Worm (Caenorhabditis elegans) whole organism, dauer: ENCODE results near the gene pcn-1.

Source experiments
- unc-62 ChIP-seq: sonication (generic microtip); optimal IDR thresholded peaks from 2 replicates; lab custom pipeline; 2017; ENCODE audit warnings: missing biosample characterization, missing genetic modification reagents, missing genetic modification characterization

Gene pcn-1

ce11 chrIV:4027106-4027888, 22.0 kb downstream of the pcn-1 start:
- TF ChIP-seq unc-62: no peak

- TF ChIP-seq unc-62: no peak
Measured at ce11 chrIV:4025923-4026322, 23.3 kb downstream of the pcn-1 start.

ce11 chrIV:4024159-4025004, 24.9 kb downstream of the pcn-1 start:
- no peak for TF ChIP-seq unc-62

- no peak for TF ChIP-seq unc-62
Measured at ce11 chrIV:4021847-4022780, 27.1 kb downstream of the pcn-1 start.

- TF ChIP-seq unc-62: no peak
Measured at ce11 chrIV:4019836-4020235, 29.4 kb downstream of the pcn-1 start.

- no peak for TF ChIP-seq unc-62
Measured at ce11 chrIV:4018692-4019387, 30.4 kb downstream of the pcn-1 start.

ce11 chrIV:4016723-4017122, 32.5 kb downstream of the pcn-1 start:
- no peak for TF ChIP-seq unc-62

- TF ChIP-seq unc-62: no peak
Measured at ce11 chrIV:4015660-4016059, 33.6 kb downstream of the pcn-1 start.

ce11 chrIV:4014341-4014826, 34.9 kb downstream of the pcn-1 start:
- no peak for TF ChIP-seq unc-62

ce11 chrIV:4013621-4014020, 35.6 kb downstream of the pcn-1 start:
- no peak for TF ChIP-seq unc-62

ce11 chrIV:4009923-4010322, 39.3 kb downstream of the pcn-1 start:
- TF ChIP-seq unc-62: no peak

ce11 chrIV:4008440-4008839, 40.8 kb downstream of the pcn-1 start:
- TF ChIP-seq unc-62: no peak

- TF ChIP-seq unc-62: no peak
Measured at ce11 chrIV:4007697-4008096, 41.6 kb downstream of the pcn-1 start, which contains the start of gene W02C12.2. TSS of gene W02C12.2 (minus strand) at chrIV:4007973.

ce11 chrIV:4005166-4005565, 44.1 kb downstream of the pcn-1 start:
- no peak for TF ChIP-seq unc-62

ce11 chrIV:4004221-4004620, 45.0 kb downstream of the pcn-1 start:
- no peak for TF ChIP-seq unc-62

ce11 chrIV:3999662-4000061, 49.6 kb downstream of the pcn-1 start:
- no peak for TF ChIP-seq unc-62
